Worm (Caenorhabditis elegans) whole organism, L1 larva: ENCODE results near the gene T11G6.4.

ENCODE experiments used
- ceh-82 ChIP-seq, 3 experiments: fragments of 150-350 bp in 1 of 3; sonication (generic microtip) in 2 of 3; optimal IDR thresholded peaks; 2 replicates each; lab custom pipeline; 2014 to 2017; ENCODE audit warnings: missing biosample characterization in 3 of 3, missing genetic modification characterization in 3 of 3
- ceh-90 ChIP-seq: sonication (generic microtip); optimal IDR thresholded peaks from 2 replicates; lab custom pipeline; 2016; ENCODE audit warnings: missing genetic modification characterization, missing compliant biosample characterization
- isw-1 ChIP-seq: fragments of 200-800 bp; sonication (Bioruptor generic); IDR thresholded peaks from 2 replicates; pipeline ENCODE4 v1.3.6; 2022; ENCODE audit warnings: missing genetic modification characterization, missing compliant biosample characterization
- lin-39 ChIP-seq: fragments of 150-350 bp; optimal IDR thresholded peaks from 2 replicates; lab custom pipeline; 2014; ENCODE audit warnings: missing biosample characterization, missing genetic modification reagents, missing genetic modification characterization
- mdl-1 ChIP-seq, 2 experiments: fragments of 150-350 bp; optimal IDR thresholded peaks; 2 replicates each; lab custom pipeline; 2014 to 2017; ENCODE audit warnings: missing biosample characterization in 2 of 2, missing genetic modification characterization in 2 of 2, inconsistent platforms in 1 of 2
- nhr-12 ChIP-seq: sonication (generic microtip); optimal IDR thresholded peaks from 2 replicates; lab custom pipeline; 2017; ENCODE audit warnings: missing biosample characterization, missing genetic modification characterization

- TF ChIP-seq ceh-82 (tag; optimal IDR thresholded peaks at IDR 0.05; lab: Kevin White, UChicago): no peak
- no peak for TF ChIP-seq ceh-90 (tag; lab: Kevin White, UChicago)
- TF ChIP-seq nhr-12 (tag; lab: Kevin White, UChicago): no peak
- no peak for TF ChIP-seq mdl-1 (tag; optimal IDR thresholded peaks at IDR 0.05; lab: Kevin White, UChicago)
- no peak for TF ChIP-seq isw-1 (GFP tag; lab: Robert Waterston, UW)
- no peak for TF ChIP-seq lin-39
Observed at ce11 chrIV:10828049-10828448, 23.7 kb downstream of the T11G6.4 start, which contains the start of gene npax-3.
